Worm (Caenorhabditis elegans) whole organism, midembryonic: ENCODE measurements around the gene C50F4.8.

Source experiments
- T22C8.4 ChIP-seq: fragments of 200-800 bp; sonication (Bioruptor generic); IDR thresholded peaks from 2 replicates; pipeline ENCODE4 v1.3.6; 2022; ENCODE audit warnings: missing genetic modification characterization, missing compliant biosample characterization
- cog-1 ChIP-seq: sonication (generic microtip); optimal IDR thresholded peaks from 2 replicates; lab custom pipeline; 2016; ENCODE audit warnings: missing genetic modification characterization, missing compliant biosample characterization
- flt-1 ChIP-seq: fragments of 200-800 bp; sonication (Bioruptor generic); IDR thresholded peaks from 2 replicates; pipeline ENCODE4 v1.3.6; 2022; ENCODE audit warnings: missing genetic modification characterization, missing compliant biosample characterization
- klf-2 ChIP-seq: fragments of 200-800 bp; sonication (Bioruptor generic); conservative IDR thresholded peaks from 2 replicates; pipeline ENCODE4 v1.3.6; 2022; ENCODE audit warnings: missing genetic modification reagents, missing genetic modification characterization, missing compliant biosample characterization
- med-1 ChIP-seq: sonication (generic microtip); optimal IDR thresholded peaks from 2 replicates; lab custom pipeline; 2017; ENCODE audit warnings: missing genetic modification characterization, mild to moderate bottlenecking, missing compliant biosample characterization, antibody characterized with exemption, missing genetic modification reagents; ENCODE audit not compliant: insufficient read depth
- ref-1 ChIP-seq: fragments of 200-800 bp; sonication (Bioruptor generic); conservative IDR thresholded peaks from 2 replicates; pipeline ENCODE4 v1.3.6; 2022; ENCODE audit warnings: missing genetic modification reagents, missing genetic modification characterization, missing compliant biosample characterization
- tab-1 ChIP-seq: fragments of 200-800 bp; sonication (Bioruptor generic); IDR thresholded peaks from 2 replicates; pipeline ENCODE4 v1.3.6; 2022; ENCODE audit warnings: missing genetic modification characterization, missing compliant biosample characterization
- ztf-23 ChIP-seq: fragments of 200-800 bp; sonication (Bioruptor generic); IDR thresholded peaks from 2 replicates; pipeline ENCODE4 v1.3.6; 2022; ENCODE audit warnings: missing genetic modification reagents, missing genetic modification characterization, missing compliant biosample characterization
- ztf-29 ChIP-seq: fragments of 200-800 bp; sonication (Bioruptor generic); IDR thresholded peaks from 2 replicates; pipeline ENCODE4 v1.3.6; 2022; ENCODE audit warnings: missing genetic modification reagents, missing genetic modification characterization, missing compliant biosample characterization

C50F4.8 gene

DNA sequence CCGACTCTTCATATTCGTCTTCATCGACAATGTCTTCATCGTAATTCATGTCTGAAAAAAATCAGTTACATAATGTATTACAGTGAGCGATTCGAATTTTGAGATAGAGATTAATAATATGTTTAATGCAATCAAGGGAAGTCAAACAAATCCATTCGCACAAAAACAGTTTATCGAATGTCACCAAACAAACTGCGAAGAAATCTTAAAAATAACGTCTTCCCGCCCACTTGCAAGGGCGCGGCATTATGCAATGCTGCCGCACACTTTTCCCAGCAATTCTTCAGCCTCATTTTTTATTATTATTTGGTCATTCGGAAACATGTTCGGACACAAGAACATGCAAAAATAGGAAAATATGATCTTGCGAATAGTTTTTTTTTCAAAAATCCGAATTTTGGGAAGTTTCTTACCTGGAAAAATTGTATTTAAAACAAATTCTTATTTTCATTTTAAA lies 25.5 kb upstream of the C50F4.8 start, which contains the start of gene mdf-1:
Gene mdf-1 (minus strand): TSS at position 51 of the 457 bp plus-strand sequence.
- no peak for TF ChIP-seq ztf-29
- no peak for TF ChIP-seq cog-1
- no peak for TF ChIP-seq T22C8.4 (GFP tag; lab: Robert Waterston, UW)
- TF ChIP-seq ztf-23 (GFP tag; lab: Robert Waterston, UW) = peak; percentile 67; the same call in 1 of the 2 replicates
- 0 out of 2 replicates have a peak, but pooled peaks have one; percentile 33 for TF ChIP-seq ref-1 (GFP tag; lab: Robert Waterston, UW)
- 0 out of 2 replicates have a peak, but pooled peaks have one; percentile 52 for TF ChIP-seq flt-1 (GFP tag; lab: Robert Waterston, UW)
- 0 out of 2 replicates have a peak, but pooled peaks have one; percentile 35 for TF ChIP-seq klf-2
- peak; percentile 28 for TF ChIP-seq med-1 (GFP tag; lab: Kevin White, UChicago)
- TF ChIP-seq tab-1 (GFP tag; lab: Robert Waterston, UW) = no peak

- no peak for TF ChIP-seq klf-2
- no peak for TF ChIP-seq T22C8.4 (GFP tag; lab: Robert Waterston, UW)
- TF ChIP-seq ztf-23 (GFP tag; lab: Robert Waterston, UW) = no peak
- no peak for TF ChIP-seq ref-1 (GFP tag; lab: Robert Waterston, UW)
- no peak for TF ChIP-seq tab-1 (GFP tag; lab: Robert Waterston, UW)
- no peak for TF ChIP-seq flt-1 (GFP tag; lab: Robert Waterston, UW)
- no peak for TF ChIP-seq cog-1
- no peak for TF ChIP-seq med-1 (GFP tag; lab: Kevin White, UChicago)
- no peak for TF ChIP-seq ztf-29
Measured at ce11 chrV:9541506-9541905, 22.8 kb upstream of the C50F4.8 start, which contains the start of gene C50F4.16. Gene C50F4.16, minus strand, starts transcription at chrV:9541606.

- no peak for TF ChIP-seq klf-2
- TF ChIP-seq flt-1 (GFP tag; lab: Robert Waterston, UW) = no peak
- TF ChIP-seq ref-1 (GFP tag; lab: Robert Waterston, UW) = no peak
- TF ChIP-seq ztf-29 = no peak
- TF ChIP-seq tab-1 (GFP tag; lab: Robert Waterston, UW) = no peak
- no peak for TF ChIP-seq ztf-23 (GFP tag; lab: Robert Waterston, UW)
- no peak for TF ChIP-seq med-1 (GFP tag; lab: Kevin White, UChicago)
- no peak for TF ChIP-seq T22C8.4 (GFP tag; lab: Robert Waterston, UW)
- no peak for TF ChIP-seq cog-1
Measured at ce11 chrV:9539638-9540037, 21.0 kb upstream of the C50F4.8 start, which contains the start of gene C50F4.12. Gene C50F4.12, minus strand, starts transcription at chrV:9539738.

- TF ChIP-seq med-1 (GFP tag; lab: Kevin White, UChicago) = no peak
- no peak for TF ChIP-seq klf-2
- TF ChIP-seq ztf-23 (GFP tag; lab: Robert Waterston, UW) = 0 out of 2 replicates have a peak, but pooled peaks have one; percentile 15
Measured at ce11 chrV:9536505-9536904, 17.8 kb upstream of the C50F4.8 start, which contains the start of gene C50F4.4. Gene C50F4.4, plus strand, starts transcription at chrV:9536771.

- TF ChIP-seq ref-1 (GFP tag; lab: Robert Waterston, UW) (no peak), cog-1 (no peak), klf-2 (no peak), ztf-29 (no peak), med-1 (GFP tag; lab: Kevin White, UChicago) (no peak), flt-1 (GFP tag; lab: Robert Waterston, UW) (no peak)
Measured at ce11 chrV:9534621-9535020, 16.0 kb upstream of the C50F4.8 start, which contains the start of gene tag-329. Gene tag-329, plus strand, starts transcription at chrV:9534921.

DNA sequence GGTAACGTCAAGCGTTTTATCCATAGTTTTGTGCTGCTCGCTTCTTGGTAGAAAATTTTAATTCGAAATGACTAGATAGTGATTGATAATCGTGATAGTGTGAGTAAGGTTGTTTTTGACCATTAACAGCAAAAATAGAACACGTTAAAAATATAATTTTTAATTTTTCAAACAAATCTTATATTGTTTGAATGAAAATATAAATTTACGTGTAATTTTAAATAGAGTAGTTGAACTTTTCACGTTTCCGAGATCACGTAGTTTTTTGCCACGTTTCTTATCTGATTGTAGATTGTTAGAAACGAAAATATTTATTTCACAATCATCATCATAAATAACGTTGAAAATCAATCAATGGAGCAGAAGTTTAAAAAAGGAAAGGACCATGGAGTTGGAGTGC lies 12.8 kb upstream of the C50F4.8 start, which contains the start of the genes C50F4.10 and pfk-1.2:
Gene C50F4.10 (minus strand): TSS at position 101 of the 400 bp plus-strand sequence.
Gene pfk-1.2 (plus strand): TSS at position 325 of the 400 bp plus-strand sequence.
- TF ChIP-seq cog-1 (no peak), T22C8.4 (GFP tag; lab: Robert Waterston, UW) (no peak), ref-1 (GFP tag; lab: Robert Waterston, UW) (no peak), med-1 (GFP tag; lab: Kevin White, UChicago) (no peak), tab-1 (GFP tag; lab: Robert Waterston, UW) (no peak), ztf-23 (GFP tag; lab: Robert Waterston, UW) (no peak), flt-1 (GFP tag; lab: Robert Waterston, UW) (no peak), ztf-29 (no peak), klf-2 (no peak)

- TF ChIP-seq cog-1 (no peak), T22C8.4 (GFP tag; lab: Robert Waterston, UW) (no peak), ztf-29 (no peak), med-1 (GFP tag; lab: Kevin White, UChicago) (no peak), ref-1 (GFP tag; lab: Robert Waterston, UW) (no peak), klf-2 (no peak), tab-1 (GFP tag; lab: Robert Waterston, UW) (no peak), ztf-23 (GFP tag; lab: Robert Waterston, UW) (no peak), flt-1 (GFP tag; lab: Robert Waterston, UW) (no peak)
Measured at ce11 chrV:9527984-9528383, 9.3 kb upstream of the C50F4.8 start.

DNA sequence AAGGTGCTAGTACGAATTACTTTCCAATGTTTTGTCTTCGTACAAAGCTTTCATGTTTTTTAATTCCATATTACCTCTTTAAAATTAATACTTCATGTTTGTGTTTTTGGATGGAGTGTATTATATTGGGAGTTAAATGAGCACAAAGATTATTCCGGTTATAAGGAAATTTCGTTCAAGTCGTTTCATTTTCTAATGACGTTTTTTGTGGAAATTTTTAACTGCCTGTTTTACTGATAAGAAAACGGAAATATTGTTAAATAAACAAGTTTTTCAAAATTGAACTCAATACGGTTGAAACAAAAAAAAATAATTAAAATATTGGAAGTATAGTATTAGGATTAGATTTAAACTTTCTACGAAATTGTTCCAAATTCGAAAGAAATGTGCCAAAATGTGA lies 8.7 kb upstream of the C50F4.8 start:
- no peak for TF ChIP-seq T22C8.4 (GFP tag; lab: Robert Waterston, UW)
- no peak for TF ChIP-seq ref-1 (GFP tag; lab: Robert Waterston, UW)
- no peak for TF ChIP-seq ztf-23 (GFP tag; lab: Robert Waterston, UW)
- no peak for TF ChIP-seq flt-1 (GFP tag; lab: Robert Waterston, UW)
- no peak for TF ChIP-seq tab-1 (GFP tag; lab: Robert Waterston, UW)
- TF ChIP-seq ztf-29 = no peak
- no peak for TF ChIP-seq klf-2
- no peak for TF ChIP-seq cog-1
- no peak for TF ChIP-seq med-1 (GFP tag; lab: Kevin White, UChicago)

DNA sequence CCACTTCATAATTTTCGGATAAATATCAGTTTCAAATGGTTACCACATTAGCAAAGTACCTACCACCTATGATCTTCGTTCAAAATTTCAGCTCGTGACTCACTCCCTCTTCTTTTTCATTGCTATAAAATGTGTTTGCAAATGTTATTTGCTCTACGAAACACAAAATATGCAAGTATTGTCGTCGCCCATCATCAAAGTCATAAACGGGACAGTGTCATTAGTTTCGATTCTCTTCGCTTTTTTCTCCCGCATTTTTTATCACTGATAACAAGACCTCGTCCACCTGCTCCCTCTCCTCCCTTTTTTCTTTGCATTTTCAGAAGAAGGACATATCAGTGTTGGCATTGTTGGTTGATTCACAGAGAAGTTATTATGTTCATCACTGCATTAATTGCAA lies 7.8 kb upstream of the C50F4.8 start, which contains the start of gene C50F4.1:
Gene C50F4.1 (plus strand): TSS at position 324 of the 400 bp plus-strand sequence.
- TF ChIP-seq ztf-23 (GFP tag; lab: Robert Waterston, UW) = no peak
- TF ChIP-seq cog-1 = no peak
- no peak for TF ChIP-seq tab-1 (GFP tag; lab: Robert Waterston, UW)
- TF ChIP-seq klf-2 = no peak
- no peak for TF ChIP-seq T22C8.4 (GFP tag; lab: Robert Waterston, UW)
